Fruit fly (Drosophila melanogaster): ENCODE results near the gene Mur29B.

Gene Mur29B

DNA sequence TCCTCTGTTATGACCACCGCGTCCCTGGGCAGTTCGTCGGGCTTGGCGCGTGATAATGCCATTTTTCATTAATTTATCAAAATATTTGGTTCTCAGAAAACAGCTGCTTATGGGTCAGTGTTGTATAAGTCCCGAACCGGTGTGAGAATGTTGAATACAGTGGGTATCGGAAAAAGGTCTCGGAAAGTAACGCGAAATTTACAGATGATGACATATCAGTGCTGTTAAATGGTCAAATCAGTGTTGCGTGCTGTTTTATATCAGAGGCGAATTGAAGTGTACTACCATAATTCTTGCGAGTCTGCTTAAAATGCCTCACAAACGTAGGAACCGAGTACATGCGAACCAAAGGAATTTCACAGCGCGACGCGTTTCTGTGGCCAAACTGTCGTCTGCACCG is 30.7 kb downstream of the Mur29B start, which contains the start of the genes CG13392 and Rcd4 (continued):
- TF ChIP-seq Lim3 (GFP tag; IDR thresholded peaks at IDR 0.05) (no peak), zfh1 (GFP tag; IDR thresholded peaks at IDR 0.05) (peak; percentile 75; the same call in 2 of the 3 replicates), sr (GFP tag; IDR thresholded peaks at IDR 0.05) (no peak), CG12659 (GFP tag; optimal IDR thresholded peaks at IDR 0.05) (peak; percentile 84), CG10543 (GFP tag; optimal IDR thresholded peaks at IDR 0.05) (peak; percentile 61), MBD-R2 (GFP tag; IDR thresholded peaks at IDR 0.05) (peak; percentile 95), nau (GFP tag; optimal IDR thresholded peaks at IDR 0.05) (peak; percentile 32), Meics (GFP tag; optimal IDR thresholded peaks at IDR 0.05) (peak; percentile 62), ac (GFP tag; optimal IDR thresholded peaks at IDR 0.05) (no peak), CG12744 (GFP tag; optimal IDR thresholded peaks at IDR 0.05) (peak; percentile 44), sisA (GFP tag; IDR thresholded peaks at IDR 0.05) (0 out of 2 replicates have a peak, but pooled peaks have one; percentile 33), ap (GFP tag; IDR thresholded peaks at IDR 0.05) (no peak), wor (GFP tag; IDR thresholded peaks at IDR 0.05) (no peak), CG13894 (tag; optimal IDR thresholded peaks at IDR 0.05) (peak; percentile 80), mld (GFP tag; IDR thresholded peaks at IDR 0.05; ENCODE audit: partially characterized antibody) (peak; percentile 13; the same call in 1 of the 3 replicates), CG43689 (GFP tag; IDR thresholded peaks at IDR 0.05) (no peak), ERR (GFP tag; optimal IDR thresholded peaks at IDR 0.05) (peak; percentile 81), CG7556 (GFP tag; optimal IDR thresholded peaks at IDR 0.05) (peak; percentile 59), Ptx1 (GFP tag; IDR thresholded peaks at IDR 0.05) (peak; percentile 62), chinmo (GFP tag; IDR thresholded peaks at IDR 0.05; ENCODE audit: partially characterized antibody) (0 out of 4 replicates have a peak, but pooled peaks have one; percentile 56), CG9817 (tag; optimal IDR thresholded peaks at IDR 0.05) (peak; percentile 57), vvl (GFP tag; IDR thresholded peaks at IDR 0.05) (peak; percentile 87), D19B (GFP tag; optimal IDR thresholded peaks at IDR 0.05) (peak; percentile 29), CG17568 (GFP tag; optimal IDR thresholded peaks at IDR 0.05) (no peak), fu2 (GFP tag; optimal IDR thresholded peaks at IDR 0.05) (peak; percentile 74), dmrt11E (tag; optimal IDR thresholded peaks at IDR 0.05) (peak; percentile 21), kni (GFP tag; optimal IDR thresholded peaks at IDR 0.05) (peak; percentile 64), MTF-1 (GFP tag; optimal IDR thresholded peaks at IDR 0.05; ENCODE audit: borderline replicate concordance) (peak; percentile 13), BtbVII (GFP tag; optimal IDR thresholded peaks at IDR 0.05) (no peak), nom (GFP tag; optimal IDR thresholded peaks at IDR 0.05) (peak; percentile 52), Rx (GFP tag; IDR thresholded peaks at IDR 0.05) (no peak), CG1602 (GFP tag; optimal IDR thresholded peaks at IDR 0.05) (peak; percentile 7), Oli (tag; optimal IDR thresholded peaks at IDR 0.05) (no peak), Awh (GFP tag; IDR thresholded peaks at IDR 0.05) (no peak), slbo (GFP tag; IDR thresholded peaks at IDR 0.05) (peak; percentile 85), Hr3 (GFP tag; optimal IDR thresholded peaks at IDR 0.05) (peak; percentile 25), CG32767 (GFP tag; IDR thresholded peaks at IDR 0.05) (no peak)

DNA sequence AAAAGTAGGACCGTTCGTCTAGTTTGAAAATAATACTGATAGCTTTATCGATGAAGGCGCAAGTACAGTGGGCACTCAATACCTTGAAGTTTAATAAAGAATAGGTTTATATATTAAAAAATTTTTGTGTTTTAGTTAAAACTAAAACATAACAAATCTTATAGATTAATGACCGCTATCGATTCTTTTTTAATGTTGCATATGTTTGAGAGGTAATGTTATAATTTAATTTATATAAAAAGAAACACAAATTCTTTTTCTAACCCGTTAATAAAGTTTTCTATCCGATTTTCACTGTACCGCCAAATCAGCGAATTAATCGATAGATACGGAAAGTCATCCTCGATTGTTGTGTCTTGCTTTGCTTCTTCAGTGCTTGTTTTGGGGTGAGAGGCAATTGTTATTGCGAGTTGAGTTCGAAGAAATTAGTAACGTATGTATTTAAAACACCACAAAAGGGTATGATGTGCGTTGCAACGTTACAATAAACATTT is 32.2 kb downstream of the Mur29B start, which contains the start of the genes Dad1 and CG13384:
TSS of gene Dad1 (minus strand) at position 30 of the 494 bp plus-strand sequence.
TSS of gene CG13384 (plus strand) at position 348 of the 494 bp plus-strand sequence.
- peak; percentile 94 for TF ChIP-seq CG3847 (GFP tag; IDR thresholded peaks at IDR 0.05)
- peak; percentile 84 for TF ChIP-seq Max (GFP tag; optimal IDR thresholded peaks at IDR 0.05)
- TF ChIP-seq CG3726 (GFP tag; IDR thresholded peaks at IDR 0.05), result peak; percentile 74; the same call in 2 of the 3 replicates
- peak; percentile 28 for TF ChIP-seq CG16863 (GFP tag; optimal IDR thresholded peaks at IDR 0.05)
- TF ChIP-seq dati (GFP tag; IDR thresholded peaks at IDR 0.05), result no peak
- no peak for TF ChIP-seq zen2 (GFP tag; IDR thresholded peaks at IDR 0.05; ENCODE audit: partially characterized antibody)
- no peak for TF ChIP-seq hth (optimal IDR thresholded peaks at IDR 0.05)
- TF ChIP-seq Ssrp (tag; optimal IDR thresholded peaks at IDR 0.05), result peak; percentile 90
- TF ChIP-seq CG34376 (GFP tag; optimal IDR thresholded peaks at IDR 0.05), result peak; percentile 93
- peak; percentile 85 for TF ChIP-seq peb (GFP tag; IDR thresholded peaks at IDR 0.05)
- no peak for TF ChIP-seq Hey (tag; optimal IDR thresholded peaks at IDR 0.05)
- peak; percentile 84 for TF ChIP-seq CG2889 (GFP tag; IDR thresholded peaks at IDR 0.05)
- peak; percentile 76 for TF ChIP-seq CG8290 (GFP tag; optimal IDR thresholded peaks at IDR 0.05)
- TF ChIP-seq CG8290 (tag; optimal IDR thresholded peaks at IDR 0.05), result peak in 1 of 2 experiments; percentile 36
- no peak for TF ChIP-seq mld (GFP tag; IDR thresholded peaks at IDR 0.05; ENCODE audit: partially characterized antibody)
- no peak for TF ChIP-seq fru (optimal IDR thresholded peaks at IDR 0.05)
- TF ChIP-seq aop (GFP tag; IDR thresholded peaks at IDR 0.05), result no peak
- peak; percentile 98 for TF ChIP-seq CG17361 (GFP tag; IDR thresholded peaks at IDR 0.05)
